Fruit fly (Drosophila melanogaster) whole organism, embryonic: Measurements from ENCODE around the gene Tsp97E.

Source experiments
- Atf-2 ChIP-seq: fragments of 200-800 bp; sonication (Bioruptor generic); optimal IDR thresholded peaks from 2 replicates; lab custom pipeline; 2016; ENCODE audit warnings: missing biosample characterization, missing genetic modification characterization
- Atf3 ChIP-seq: fragments of 200-800 bp; sonication (Bioruptor generic); optimal IDR thresholded peaks from 3 replicates; lab custom pipeline; 2016; ENCODE audit warnings: missing biosample characterization, missing genetic modification characterization
- Blimp-1 ChIP-seq: fragments of 200-800 bp; sonication (Bioruptor generic); optimal IDR thresholded peaks from 3 replicates; lab custom pipeline; 2018; ENCODE audit warnings: missing biosample characterization, missing genetic modification characterization, mild to moderate bottlenecking, moderate library complexity, missing genetic modification reagents
- CG10147 ChIP-seq: fragments of 200-800 bp; sonication (Bioruptor generic); optimal IDR thresholded peaks from 2 replicates; lab custom pipeline; 2019; ENCODE audit warnings: missing biosample characterization, mild to moderate bottlenecking, missing genetic modification characterization, moderate library complexity
- CG10209 ChIP-seq: fragments of 200-800 bp; sonication (Bioruptor generic); optimal IDR thresholded peaks from 3 replicates; lab custom pipeline; 2017; ENCODE audit warnings: missing biosample characterization, mild to moderate bottlenecking, missing genetic modification characterization, missing genetic modification reagents
- CG10267 ChIP-seq: fragments of 200-800 bp; sonication (Bioruptor generic); optimal IDR thresholded peaks from 2 replicates; lab custom pipeline; 2018; ENCODE audit warnings: missing biosample characterization, mild to moderate bottlenecking, missing genetic modification characterization, moderate library complexity
- CG11085 ChIP-seq: fragments of 200-800 bp; sonication (Bioruptor generic); IDR thresholded peaks from 2 replicates; pipeline ENCODE4 v1.3.6; 2022; ENCODE audit warnings: missing biosample characterization, missing genetic modification characterization
- CG15269 ChIP-seq: fragments of 200-800 bp; sonication (Bioruptor generic); optimal IDR thresholded peaks from 2 replicates; lab custom pipeline; 2018; ENCODE audit warnings: missing biosample characterization, mild to moderate bottlenecking, missing genetic modification characterization, moderate library complexity
- CG15479 ChIP-seq: fragments of 200-800 bp; sonication (Bioruptor generic); optimal IDR thresholded peaks from 3 replicates; lab custom pipeline; 2019; ENCODE audit warnings: missing biosample characterization, mild to moderate bottlenecking, missing genetic modification characterization, moderate library complexity
- CG17612 ChIP-seq: fragments of 200-800 bp; sonication (Bioruptor generic); IDR thresholded peaks from 2 replicates; pipeline ENCODE4 v1.3.6; 2022; ENCODE audit warnings: missing biosample characterization, missing genetic modification characterization
- CG1792 ChIP-seq: fragments of 200-800 bp; sonication (Bioruptor generic); optimal IDR thresholded peaks from 2 replicates; lab custom pipeline; 2016; ENCODE audit warnings: missing biosample characterization, missing genetic modification characterization
- CG2120 ChIP-seq: fragments of 200-800 bp; sonication (Bioruptor generic); optimal IDR thresholded peaks from 3 replicates; lab custom pipeline; 2016; ENCODE audit warnings: missing biosample characterization, missing genetic modification characterization
- CG31441 ChIP-seq: fragments of 200-800 bp; sonication (Bioruptor generic); IDR thresholded peaks from 2 replicates; pipeline ENCODE4 v1.3.6; 2022; ENCODE audit warnings: missing biosample characterization, missing genetic modification characterization
- CG3838 ChIP-seq: fragments of 200-800 bp; sonication (Bioruptor generic); optimal IDR thresholded peaks from 3 replicates; lab custom pipeline; 2016; ENCODE audit warnings: missing biosample characterization, missing genetic modification characterization
- CG4328 ChIP-seq: fragments of 200-800 bp; sonication (Bioruptor generic); optimal IDR thresholded peaks from 3 replicates; lab custom pipeline; 2017; ENCODE audit warnings: missing biosample characterization, missing genetic modification reagents, missing genetic modification characterization
- CG6813 ChIP-seq: fragments of 200-800 bp; sonication (Bioruptor generic); optimal IDR thresholded peaks from 2 replicates; lab custom pipeline; 2017; ENCODE audit warnings: missing biosample characterization, missing genetic modification characterization, mild to moderate bottlenecking, moderate library complexity, missing genetic modification reagents
- CG7963 ChIP-seq: fragments of 200-800 bp; sonication (Bioruptor generic); IDR thresholded peaks from 3 replicates; pipeline ENCODE4 v1.3.6; 2022; ENCODE audit warnings: missing biosample characterization, missing genetic modification characterization; ENCODE audit not compliant: partially characterized antibody
- Fer2 ChIP-seq: fragments of 200-800 bp; sonication (Bioruptor generic); optimal IDR thresholded peaks from 2 replicates; lab custom pipeline; 2018; ENCODE audit warnings: missing biosample characterization, mild to moderate bottlenecking, missing genetic modification characterization, moderate library complexity
- HLH3B ChIP-seq: fragments of 200-800 bp; sonication (Bioruptor generic); IDR thresholded peaks from 2 replicates; pipeline ENCODE4 v1.3.6; 2022; ENCODE audit warnings: missing biosample characterization, missing genetic modification characterization
- HLH54F ChIP-seq: fragments of 200-800 bp; sonication (Bioruptor generic); optimal IDR thresholded peaks from 3 replicates; lab custom pipeline; 2016; ENCODE audit warnings: missing biosample characterization, missing genetic modification characterization
- Hand ChIP-seq: fragments of 200-800 bp; sonication (Bioruptor generic); optimal IDR thresholded peaks from 2 replicates; lab custom pipeline; 2017; ENCODE audit warnings: mild to moderate bottlenecking, missing biosample characterization, missing genetic modification reagents, missing genetic modification characterization
- Hmr ChIP-seq: fragments of 200-800 bp; sonication (Bioruptor generic); optimal IDR thresholded peaks from 3 replicates; lab custom pipeline; 2017; ENCODE audit warnings: mild to moderate bottlenecking, missing biosample characterization, missing genetic modification reagents, missing genetic modification characterization
- Max ChIP-seq: fragments of 200-800 bp; sonication (Bioruptor generic); optimal IDR thresholded peaks from 2 replicates; lab custom pipeline; 2016; ENCODE audit warnings: missing biosample characterization, mild to moderate bottlenecking, missing genetic modification characterization
- Myb ChIP-seq: fragments of 200-800 bp; sonication (Bioruptor generic); optimal IDR thresholded peaks from 2 replicates; lab custom pipeline; 2016; ENCODE audit warnings: missing biosample characterization, missing genetic modification characterization
- Rx ChIP-seq: fragments of 200-800 bp; sonication (Bioruptor generic); IDR thresholded peaks from 2 replicates; pipeline ENCODE4 v1.3.6; 2022; ENCODE audit warnings: missing biosample characterization, missing genetic modification characterization
- Taf1 ChIP-seq: fragments of 200-800 bp; sonication (Bioruptor generic); IDR thresholded peaks from 2 replicates; pipeline ENCODE4 v1.3.6; 2022; ENCODE audit warnings: missing biosample characterization, missing genetic modification characterization
- ato ChIP-seq: fragments of 200-800 bp; sonication (Bioruptor generic); IDR thresholded peaks from 2 replicates; pipeline ENCODE4 v1.3.6; 2022; ENCODE audit warnings: missing biosample characterization, missing genetic modification characterization; ENCODE audit not compliant: partially characterized antibody
- bab2 ChIP-seq: fragments of 200-800 bp; sonication (Bioruptor generic); optimal IDR thresholded peaks from 2 replicates; lab custom pipeline; 2016; ENCODE audit warnings: missing biosample characterization, missing genetic modification characterization
- caup ChIP-seq: fragments of 200-800 bp; sonication (Bioruptor generic); optimal IDR thresholded peaks from 3 replicates; lab custom pipeline; 2017; ENCODE audit warnings: missing biosample characterization, mild to moderate bottlenecking, missing genetic modification characterization, moderate library complexity; ENCODE audit not compliant: severe bottlenecking
- cwo ChIP-seq: fragments of 200-800 bp; sonication (Bioruptor generic); optimal IDR thresholded peaks from 3 replicates; lab custom pipeline; 2017; ENCODE audit warnings: missing biosample characterization, missing genetic modification characterization, mild to moderate bottlenecking, moderate library complexity, missing genetic modification reagents
- danr ChIP-seq: fragments of 200-800 bp; sonication (Bioruptor generic); IDR thresholded peaks from 2 replicates; pipeline ENCODE4 v1.3.6; 2022; ENCODE audit warnings: missing biosample characterization, missing genetic modification characterization
- dm ChIP-seq: fragments of 200-800 bp; sonication (Bioruptor generic); optimal IDR thresholded peaks from 3 replicates; lab custom pipeline; 2016; ENCODE audit warnings: missing biosample characterization, missing genetic modification characterization
- dmrt11E ChIP-seq: fragments of 200-800 bp; sonication (Bioruptor generic); optimal IDR thresholded peaks from 3 replicates; lab custom pipeline; 2018; ENCODE audit warnings: missing biosample characterization, mild to moderate bottlenecking, missing genetic modification characterization, moderate library complexity
- dmrt99B ChIP-seq: fragments of 200-800 bp; sonication (Bioruptor generic); optimal IDR thresholded peaks from 2 replicates; lab custom pipeline; 2018; ENCODE audit warnings: missing biosample characterization, mild to moderate bottlenecking, missing genetic modification characterization, moderate library complexity
- eve ChIP-seq, 2 experiments: fragments of >200 bp; optimal IDR thresholded peaks; 2 replicates each; lab custom pipeline; 2017; ENCODE audit warnings: missing biosample characterization in 2 of 2, missing genetic modification characterization in 2 of 2
- exex ChIP-seq: fragments of 200-800 bp; sonication (Bioruptor generic); optimal IDR thresholded peaks from 4 replicates; lab custom pipeline; 2018; ENCODE audit warnings: missing biosample characterization, mild to moderate bottlenecking, missing genetic modification characterization, moderate library complexity
- fd3F ChIP-seq: fragments of 200-800 bp; sonication (Bioruptor generic); optimal IDR thresholded peaks from 2 replicates; lab custom pipeline; 2018; ENCODE audit warnings: missing biosample characterization, mild to moderate bottlenecking, missing genetic modification characterization, moderate library complexity
- ftz-f1 ChIP-seq: fragments of 200-800 bp; sonication (Bioruptor generic); optimal IDR thresholded peaks from 2 replicates; lab custom pipeline; 2016; ENCODE audit warnings: missing biosample characterization, missing genetic modification characterization
- kah ChIP-seq: fragments of 200-800 bp; sonication (Bioruptor generic); optimal IDR thresholded peaks from 2 replicates; lab custom pipeline; 2018; ENCODE audit warnings: missing biosample characterization, mild to moderate bottlenecking, missing genetic modification characterization
- lov ChIP-seq, 2 experiments: fragments of 200-800 bp in 1 of 2; fragments of >200 bp in 1 of 2; sonication (Bioruptor generic) in 1 of 2; IDR thresholded peaks in 1 of 2; optimal IDR thresholded peaks in 1 of 2; 2 replicates in 1 of 2; 3 replicates in 1 of 2; pipeline versions ENCODE4 v1.3.6 to Lab custom; 2017 to 2022; ENCODE audit warnings: missing biosample characterization in 1 of 2, missing genetic modification characterization in 1 of 2
- nau ChIP-seq: fragments of 200-800 bp; sonication (Bioruptor generic); optimal IDR thresholded peaks from 3 replicates; lab custom pipeline; 2017; ENCODE audit warnings: missing biosample characterization, mild to moderate bottlenecking, missing genetic modification characterization, missing genetic modification reagents
- nerfin-2 ChIP-seq: fragments of 200-800 bp; sonication (Bioruptor generic); IDR thresholded peaks from 2 replicates; pipeline ENCODE4 v1.3.6; 2022; ENCODE audit warnings: missing biosample characterization, missing genetic modification characterization; ENCODE audit not compliant: partially characterized antibody
- peb ChIP-seq: fragments of 200-800 bp; sonication (Bioruptor generic); IDR thresholded peaks from 2 replicates; pipeline ENCODE4 v1.3.6; 2022; ENCODE audit warnings: missing biosample characterization, missing genetic modification characterization
- pzg ChIP-seq: fragments of 200-800 bp; sonication (Bioruptor generic); optimal IDR thresholded peaks from 3 replicates; lab custom pipeline; 2018; ENCODE audit warnings: missing biosample characterization, mild to moderate bottlenecking, missing genetic modification characterization, moderate library complexity
- ranshi ChIP-seq: fragments of 200-800 bp; sonication (Bioruptor generic); IDR thresholded peaks from 2 replicates; pipeline ENCODE4 v1.3.6; 2022; ENCODE audit warnings: missing biosample characterization, missing genetic modification characterization
- tio ChIP-seq: fragments of 200-800 bp; sonication (Bioruptor generic); optimal IDR thresholded peaks from 2 replicates; lab custom pipeline; 2017; ENCODE audit warnings: missing biosample characterization, missing genetic modification characterization, inconsistent platforms
- tll ChIP-seq, 2 experiments: fragments of 200-800 bp in 1 of 2; fragments of >200 bp in 1 of 2; sonication (Bioruptor generic) in 1 of 2; optimal IDR thresholded peaks; 2 replicates each; lab custom pipeline; 2017 to 2019; ENCODE audit warnings: missing biosample characterization in 2 of 2, missing genetic modification characterization in 2 of 2, mild to moderate bottlenecking in 1 of 2, moderate library complexity in 1 of 2
- trem ChIP-seq: fragments of 200-800 bp; optimal IDR thresholded peaks from 3 replicates; lab custom pipeline; 2019; ENCODE audit warnings: missing biosample characterization, mild to moderate bottlenecking, missing genetic modification characterization, moderate library complexity
- zen ChIP-seq: fragments of 200-800 bp; sonication (Bioruptor generic); optimal IDR thresholded peaks from 3 replicates; lab custom pipeline; 2018; ENCODE audit warnings: missing biosample characterization, mild to moderate bottlenecking, missing genetic modification characterization, moderate library complexity

Tsp97E gene

dm6 chr3R:26963747-26964174 is 856 bp downstream of the Tsp97E start (continued):
- peak; percentile 87 for TF ChIP-seq zen (tag; lab: Kevin White, UChicago)
- peak; percentile 67 for TF ChIP-seq CG2120 (GFP tag; lab: Kevin White, UChicago)
- no peak for TF ChIP-seq HLH54F (GFP tag; lab: Kevin White, UChicago)
- TF ChIP-seq Rx = no peak
- no peak for TF ChIP-seq nerfin-2
- peak; percentile 75 for TF ChIP-seq Blimp-1 (GFP tag; lab: Kevin White, UChicago)
- TF ChIP-seq Fer2 (tag; lab: Kevin White, UChicago) = peak; percentile 2
- no peak for TF ChIP-seq CG7963 (GFP tag; lab: Robert Waterston, UW)
- TF ChIP-seq peb (GFP tag; lab: Robert Waterston, UW) = no peak
- peak; percentile 72 for TF ChIP-seq trem (tag; lab: Kevin White, UChicago)
- peak; percentile 43 for TF ChIP-seq Hand (GFP tag; lab: Kevin White, UChicago)
- TF ChIP-seq exex = peak; percentile 32
- TF ChIP-seq CG10209 (GFP tag; lab: Kevin White, UChicago) = peak; percentile 35
- peak; percentile 78 for TF ChIP-seq caup (GFP tag; lab: Kevin White, UChicago)
- TF ChIP-seq tio (GFP tag; lab: Kevin White, UChicago) = peak; percentile 45
- TF ChIP-seq bab2 (GFP tag; lab: Kevin White, UChicago) = peak; percentile 86
- no peak for TF ChIP-seq pzg
- TF ChIP-seq eve (GFP tag; optimal IDR thresholded peaks at IDR 0.05; lab: Kevin White, UChicago) = peak in 1 of 2 experiments; percentile 32
- TF ChIP-seq Atf-2 (GFP tag; lab: Kevin White, UChicago) = peak; percentile 3
- TF ChIP-seq CG15269 (tag; lab: Kevin White, UChicago) = peak; percentile 34
- peak; percentile 76 for TF ChIP-seq dmrt99B
- peak; percentile 70 for TF ChIP-seq CG31441 (GFP tag; lab: Robert Waterston, UW)
- TF ChIP-seq Max = peak; percentile 74
- TF ChIP-seq HLH3B (GFP tag; lab: Robert Waterston, UW) = peak; percentile 63
- TF ChIP-seq danr = peak; percentile 63
- no peak for TF ChIP-seq CG17612 (GFP tag; lab: Robert Waterston, UW)
- peak; percentile 67 for TF ChIP-seq CG10147
- peak; percentile 48; the same call in 1 of the 2 replicates for TF ChIP-seq Taf1 (GFP tag; lab: Robert Waterston, UW)
- TF ChIP-seq CG15479 (GFP tag; lab: Kevin White, UChicago) = no peak
- TF ChIP-seq CG10267 (tag; lab: Kevin White, UChicago) = peak; percentile 53
- TF ChIP-seq nau (GFP tag; lab: Kevin White, UChicago) = peak; percentile 53
- TF ChIP-seq dmrt11E (tag; lab: Kevin White, UChicago) = peak; percentile 35
- no peak for TF ChIP-seq dm (GFP tag; lab: Kevin White, UChicago)
- TF ChIP-seq CG3838 (GFP tag; lab: Kevin White, UChicago) = no peak
- no peak for TF ChIP-seq tll (GFP tag; optimal IDR thresholded peaks at IDR 0.05; lab: Kevin White, UChicago)
- peak; percentile 72 for TF ChIP-seq cwo
- TF ChIP-seq CG4328 = no peak
- peak; percentile 19 for TF ChIP-seq Myb (GFP tag; lab: Kevin White, UChicago)
- peak; percentile 56 for TF ChIP-seq kah (GFP tag; lab: Kevin White, UChicago)
- TF ChIP-seq ato (GFP tag; lab: Robert Waterston, UW) = no peak
- peak; percentile 69 for TF ChIP-seq CG1792 (GFP tag; lab: Kevin White, UChicago)
- peak; percentile 22 for TF ChIP-seq fd3F (GFP tag; lab: Kevin White, UChicago)
- TF ChIP-seq lov (optimal IDR thresholded peaks at IDR 0.05; lab: Kevin White, UChicago) = no peak
- no peak for TF ChIP-seq lov (GFP tag; IDR thresholded peaks at IDR 0.05; lab: Robert Waterston, UW)
- TF ChIP-seq ranshi = peak; percentile 23; the same call in 1 of the 2 replicates
- TF ChIP-seq ftz-f1 (GFP tag; lab: Kevin White, UChicago) = peak; percentile 1
- no peak for TF ChIP-seq CG11085 (GFP tag; lab: Robert Waterston, UW)
- TF ChIP-seq Hmr (GFP tag; lab: Kevin White, UChicago) = peak; percentile 48
- no peak for TF ChIP-seq Atf3 (GFP tag; lab: Kevin White, UChicago)
- peak; percentile 83 for TF ChIP-seq CG6813 (GFP tag; lab: Kevin White, UChicago)
